Worm (Caenorhabditis elegans): ENCODE measurements around the gene srh-52.

Gene srh-52

DNA sequence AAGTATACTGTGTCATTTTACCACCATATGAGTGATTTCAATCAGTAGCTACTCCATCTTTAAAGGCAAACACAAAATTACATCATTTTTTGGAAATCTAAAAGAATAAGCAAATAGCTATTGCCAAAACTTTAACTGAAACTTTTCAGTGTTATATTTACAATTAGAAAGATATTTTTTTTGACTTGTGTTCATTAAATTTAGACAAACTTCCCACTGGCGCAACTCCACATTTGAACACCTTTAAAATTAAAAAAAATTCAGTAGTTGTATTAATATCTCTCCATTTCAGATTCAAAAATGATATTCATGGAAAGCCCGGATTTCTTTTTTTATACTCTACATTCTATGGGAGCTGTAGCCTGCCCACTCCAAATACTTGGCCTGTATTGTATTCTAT lies 37.7 kb upstream of the srh-52 start, which contains the start of gene srh-264:
Gene srh-264 (plus strand): TSS at position 301 of the 400 bp plus-strand sequence.
- TF ChIP-seq pax-3 (tag; optimal IDR thresholded peaks at IDR 0.05) (no peak), ceh-88 (GFP tag; IDR thresholded peaks at IDR 0.05) (no peak), unc-62 (GFP tag; optimal IDR thresholded peaks at IDR 0.05) (no peak), snu-23 (GFP tag; optimal IDR thresholded peaks at IDR 0.05) (no peak), lin-35 (GFP tag; optimal IDR thresholded peaks at IDR 0.05) (no peak), nhr-11 (tag; optimal IDR thresholded peaks at IDR 0.05) (no peak), nhr-12 (tag; optimal IDR thresholded peaks at IDR 0.05) (no peak), ceh-8 (GFP tag; optimal IDR thresholded peaks at IDR 0.05) (no peak), ztf-11 (tag; optimal IDR thresholded peaks at IDR 0.05) (no peak), unc-30 (tag; optimal IDR thresholded peaks at IDR 0.05) (no peak), swsn-7 (tag; optimal IDR thresholded peaks at IDR 0.05) (no peak), aly-2 (tag; optimal IDR thresholded peaks at IDR 0.05) (no peak), mef-2 (tag; optimal IDR thresholded peaks at IDR 0.05) (no peak)

DNA sequence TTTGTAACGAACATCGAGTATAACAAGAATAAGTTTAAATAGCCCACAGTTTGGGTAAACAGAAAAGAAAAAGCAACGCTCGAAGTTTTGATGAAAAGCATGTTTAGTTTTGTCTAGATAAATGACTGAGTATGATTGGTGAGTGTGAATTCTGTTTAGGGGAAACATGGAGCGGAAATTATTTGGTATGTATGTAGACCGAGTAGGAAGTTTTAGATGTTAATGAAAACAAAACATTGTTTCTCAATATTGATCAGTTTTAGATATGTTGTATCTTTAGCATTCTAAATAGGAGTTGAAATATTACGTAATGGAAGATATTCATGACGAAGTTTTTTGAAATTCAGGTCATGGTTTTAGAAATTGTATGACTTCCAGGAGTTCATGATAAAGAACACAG lies 36.5 kb upstream of the srh-52 start, which contains the start of gene srbc-63:
Gene srbc-63 (minus strand): TSS at position 101 of the 400 bp plus-strand sequence.
- TF ChIP-seq C16A3.4 (tag; optimal IDR thresholded peaks at IDR 0.05), result no peak
- TF ChIP-seq fkh-8 (tag; optimal IDR thresholded peaks at IDR 0.05), result no peak
- no peak for TF ChIP-seq fkh-4 (tag; optimal IDR thresholded peaks at IDR 0.05; ENCODE audit: borderline replicate concordance)
- no peak for TF ChIP-seq lin-14 (GFP tag; optimal IDR thresholded peaks at IDR 0.05)
- no peak for TF ChIP-seq jun-1 (tag; optimal IDR thresholded peaks at IDR 0.05)
- TF ChIP-seq ceh-90 (tag; optimal IDR thresholded peaks at IDR 0.05), result no peak

DNA sequence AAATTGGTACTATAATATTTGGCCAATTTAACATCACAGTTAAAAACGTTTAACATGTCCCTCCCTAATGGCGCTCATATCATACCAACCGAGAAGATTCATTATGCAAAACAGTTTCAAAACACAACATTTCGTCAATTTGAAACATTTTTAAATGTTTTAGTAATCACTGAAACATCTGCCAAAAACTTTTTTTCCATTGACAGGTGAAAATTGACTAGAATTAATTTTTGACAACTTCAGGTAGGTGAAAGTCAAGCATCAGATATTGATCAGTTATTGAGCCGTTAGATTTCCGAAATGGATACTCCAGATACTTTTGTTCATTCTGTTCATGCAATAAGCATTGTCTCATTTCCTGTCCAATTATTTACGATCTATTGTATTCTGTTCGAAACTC lies 30.8 kb upstream of the srh-52 start, which contains the start of gene srh-257:
Gene srh-257 (plus strand): TSS at position 301 of the 400 bp plus-strand sequence.
- TF ChIP-seq unc-62 (GFP tag; optimal IDR thresholded peaks at IDR 0.05) (no peak), fkh-8 (tag; optimal IDR thresholded peaks at IDR 0.05) (no peak), irx-1 (tag; optimal IDR thresholded peaks at IDR 0.05) (no peak), nhr-19 (GFP tag; conservative IDR thresholded peaks at IDR 0.05) (no peak), C04F5.9 (tag; optimal IDR thresholded peaks at IDR 0.05) (no peak), fkh-4 (tag; optimal IDR thresholded peaks at IDR 0.05; ENCODE audit: borderline replicate concordance) (no peak), dpl-1 (GFP tag; optimal IDR thresholded peaks at IDR 0.05) (no peak), egl-27 (tag; optimal IDR thresholded peaks at IDR 0.05) (no peak), nhr-237 (tag; optimal IDR thresholded peaks at IDR 0.05) (no peak), lin-39 (tag; optimal IDR thresholded peaks at IDR 0.05) (no peak), unc-30 (tag; optimal IDR thresholded peaks at IDR 0.05) (no peak), snu-23 (GFP tag; optimal IDR thresholded peaks at IDR 0.05) (no peak), dsc-1 (tag; optimal IDR thresholded peaks at IDR 0.05) (no peak)

DNA sequence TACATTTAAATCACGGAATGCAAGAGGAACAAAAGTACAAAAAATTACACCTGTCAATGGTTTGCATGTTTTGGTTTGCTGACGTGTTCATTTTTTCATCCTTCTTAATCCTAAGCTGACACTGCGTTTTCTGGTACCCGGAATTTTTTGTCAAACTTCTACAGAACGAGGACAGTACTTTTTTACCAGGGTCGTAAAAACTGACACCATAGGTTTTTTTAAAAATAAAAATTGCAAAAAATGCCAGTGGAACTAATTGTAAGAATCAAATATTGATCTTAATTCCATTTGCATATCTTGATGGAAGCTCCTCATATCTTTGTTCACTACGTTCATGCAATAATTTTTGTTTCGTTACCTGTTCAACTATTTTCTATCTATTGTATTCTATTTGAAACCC lies 28.7 kb upstream of the srh-52 start, which contains the start of gene srh-258:
Gene srh-258 (plus strand): TSS at position 301 of the 400 bp plus-strand sequence.
- no peak for TF ChIP-seq ceh-82 (tag; optimal IDR thresholded peaks at IDR 0.05)
- no peak for TF ChIP-seq nhr-12 (tag; optimal IDR thresholded peaks at IDR 0.05)
- TF ChIP-seq ceh-88 (GFP tag; IDR thresholded peaks at IDR 0.05), result no peak
- TF ChIP-seq alr-1 (tag; optimal IDR thresholded peaks at IDR 0.05; ENCODE audit: borderline replicate concordance), result no peak
- no peak for TF ChIP-seq dpl-1 (GFP tag; optimal IDR thresholded peaks at IDR 0.05)
- TF ChIP-seq fkh-4 (tag; optimal IDR thresholded peaks at IDR 0.05; ENCODE audit: borderline replicate concordance), result no peak
- no peak for TF ChIP-seq unc-98 (GFP tag; IDR thresholded peaks at IDR 0.05)
- TF ChIP-seq nhr-11 (tag; optimal IDR thresholded peaks at IDR 0.05), result no peak
- TF ChIP-seq snpc-4 (tag; optimal IDR thresholded peaks at IDR 0.05), result no peak
- no peak for TF ChIP-seq mdl-1 (tag; optimal IDR thresholded peaks at IDR 0.05)
- no peak for TF ChIP-seq nhr-84 (tag; optimal IDR thresholded peaks at IDR 0.05)
- no peak for TF ChIP-seq zip-4 (GFP tag; optimal IDR thresholded peaks at IDR 0.05)
- no peak for TF ChIP-seq isw-1 (GFP tag; IDR thresholded peaks at IDR 0.05)
- no peak for TF ChIP-seq ceh-90 (tag; optimal IDR thresholded peaks at IDR 0.05)

Data from whole organism, L1 larva.